Fruit fly (Drosophila melanogaster) Kc167 (cell line): ENCODE results near the gene Prp3.

ENCODE experiments used
- Myc ChIP-seq: fragments of >200 bp; optimal IDR thresholded peaks from 2 replicates; lab custom pipeline; 2017; ENCODE audit warnings: missing external identifiers
- Sin3A ChIP-seq: fragments of >200 bp; optimal IDR thresholded peaks from 2 replicates; lab custom pipeline; 2018; ENCODE audit warnings: missing external identifiers
- h ChIP-seq: fragments of >200 bp; optimal IDR thresholded peaks from 3 replicates; lab custom pipeline; 2018; ENCODE audit warnings: missing external identifiers
- insv ChIP-seq: fragments of >200 bp; optimal IDR thresholded peaks from 3 replicates; lab custom pipeline; 2018; ENCODE audit warnings: missing external identifiers
- psq ChIP-seq: fragments of >200 bp; optimal IDR thresholded peaks from 2 replicates; lab custom pipeline; 2017; ENCODE audit warnings: missing external identifiers
- ttk ChIP-seq: sonication (Bioruptor generic); optimal IDR thresholded peaks from 2 replicates; lab custom pipeline; 2017; ENCODE audit warnings: missing external identifiers

Gene Prp3

dm6 chr3L:19910054-19910414 lies at the start of gene Prp3, which contains the start of gene Mi-2:
TSS of gene Prp3 (plus strand) at chr3L:19910300.
TSS of gene Mi-2 (minus strand) at chr3L:19910215.
- TF ChIP-seq h (lab: Kevin White, UChicago) (no peak), Sin3A (lab: Kevin White, UChicago) (no peak), Myc (lab: Kevin White, UChicago) (no peak), insv (lab: Kevin White, UChicago) (no peak), ttk (lab: Kevin White, UChicago) (no peak)

dm6 chr3L:19861215-19861614 lies 48.9 kb upstream of the Prp3 start:
- TF ChIP-seq insv (lab: Kevin White, UChicago): no peak
- no peak for TF ChIP-seq ttk (lab: Kevin White, UChicago)
- no peak for TF ChIP-seq h (lab: Kevin White, UChicago)
- TF ChIP-seq Sin3A (lab: Kevin White, UChicago): no peak
- no peak for TF ChIP-seq Myc (lab: Kevin White, UChicago)
- no peak for TF ChIP-seq psq (lab: Kevin White, UChicago)

dm6 chr3L:19867238-19867637 lies 42.9 kb upstream of the Prp3 start:
- TF ChIP-seq h (lab: Kevin White, UChicago) (no peak), Sin3A (lab: Kevin White, UChicago) (no peak), ttk (lab: Kevin White, UChicago) (no peak), Myc (lab: Kevin White, UChicago) (no peak), psq (lab: Kevin White, UChicago) (no peak), insv (lab: Kevin White, UChicago) (no peak)

dm6 chr3L:19869698-19870097 lies 40.4 kb upstream of the Prp3 start:
- no peak for TF ChIP-seq h (lab: Kevin White, UChicago)
- TF ChIP-seq ttk (lab: Kevin White, UChicago): no peak
- TF ChIP-seq Sin3A (lab: Kevin White, UChicago): no peak
- TF ChIP-seq insv (lab: Kevin White, UChicago): no peak
- no peak for TF ChIP-seq psq (lab: Kevin White, UChicago)
- no peak for TF ChIP-seq Myc (lab: Kevin White, UChicago)

- TF ChIP-seq Myc (lab: Kevin White, UChicago): no peak
- TF ChIP-seq ttk (lab: Kevin White, UChicago): no peak
- no peak for TF ChIP-seq insv (lab: Kevin White, UChicago)
- no peak for TF ChIP-seq psq (lab: Kevin White, UChicago)
- no peak for TF ChIP-seq h (lab: Kevin White, UChicago)
- TF ChIP-seq Sin3A (lab: Kevin White, UChicago): no peak
Measured at dm6 chr3L:19870843-19871666, 39.0 kb upstream of the Prp3 start, which contains the start of the genes Rab8 and Usp32. TSS of gene Rab8 (minus strand) at chr3L:19871078. TSS of gene Usp32 (plus strand) at chr3L:19871139.

dm6 chr3L:19871667-19871931 lies 38.5 kb upstream of the Prp3 start:
- no peak for TF ChIP-seq psq (lab: Kevin White, UChicago)
- no peak for TF ChIP-seq insv (lab: Kevin White, UChicago)
- TF ChIP-seq Myc (lab: Kevin White, UChicago): no peak
- no peak for TF ChIP-seq h (lab: Kevin White, UChicago)
- no peak for TF ChIP-seq ttk (lab: Kevin White, UChicago)
- no peak for TF ChIP-seq Sin3A (lab: Kevin White, UChicago)

dm6 chr3L:19872465-19872883 lies 37.6 kb upstream of the Prp3 start:
- no peak for TF ChIP-seq Myc (lab: Kevin White, UChicago)
- TF ChIP-seq ttk (lab: Kevin White, UChicago): no peak
- TF ChIP-seq h (lab: Kevin White, UChicago): no peak
- TF ChIP-seq Sin3A (lab: Kevin White, UChicago): no peak
- TF ChIP-seq insv (lab: Kevin White, UChicago): no peak
- no peak for TF ChIP-seq psq (lab: Kevin White, UChicago)

- TF ChIP-seq psq (lab: Kevin White, UChicago) (no peak), insv (lab: Kevin White, UChicago) (no peak), Myc (lab: Kevin White, UChicago) (no peak), ttk (lab: Kevin White, UChicago) (no peak)
Measured at dm6 chr3L:19873488-19873887, 36.6 kb upstream of the Prp3 start.

dm6 chr3L:19895556-19895995 lies 14.5 kb upstream of the Prp3 start:
- TF ChIP-seq insv (lab: Kevin White, UChicago): no peak
- no peak for TF ChIP-seq Sin3A (lab: Kevin White, UChicago)

dm6 chr3L:19896280-19896891 lies 13.7 kb upstream of the Prp3 start:
- TF ChIP-seq insv (lab: Kevin White, UChicago) (no peak), Myc (lab: Kevin White, UChicago) (no peak), psq (lab: Kevin White, UChicago) (no peak), h (lab: Kevin White, UChicago) (no peak), ttk (lab: Kevin White, UChicago) (no peak), Sin3A (lab: Kevin White, UChicago) (no peak)

- TF ChIP-seq psq (lab: Kevin White, UChicago) (no peak), ttk (lab: Kevin White, UChicago) (no peak), Myc (lab: Kevin White, UChicago) (no peak), Sin3A (lab: Kevin White, UChicago) (no peak), insv (lab: Kevin White, UChicago) (no peak), h (lab: Kevin White, UChicago) (no peak)
Measured at dm6 chr3L:19896892-19897684, 13.0 kb upstream of the Prp3 start.
